Fruit fly (Drosophila melanogaster): ENCODE data around the gene CG31548.

DNA sequence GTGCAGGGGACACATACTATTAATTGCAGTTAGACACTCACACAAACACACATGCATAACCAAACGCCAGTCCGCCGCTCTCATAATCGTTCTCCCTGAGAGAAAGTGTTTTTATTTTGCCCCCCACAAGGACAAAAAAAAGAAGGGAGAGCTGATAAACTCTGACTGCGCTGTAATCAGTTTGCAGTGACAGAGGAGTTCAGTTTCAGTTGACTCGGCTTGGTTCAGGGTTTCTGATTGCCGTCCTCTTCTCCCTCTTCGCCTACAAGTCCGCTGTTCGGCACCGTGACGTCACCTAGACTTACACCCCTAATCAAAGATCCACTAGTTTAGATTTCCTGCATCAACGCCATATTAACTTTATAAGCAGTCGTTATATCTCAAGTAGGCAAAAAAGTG is 34.6 kb upstream of the CG31548 start:
- TF ChIP-seq CG8478 (optimal IDR thresholded peaks at IDR 0.05): no peak
- TF ChIP-seq CTCF (optimal IDR thresholded peaks at IDR 0.05): no peak

Measured in S2 (cell line).